Worm (Caenorhabditis elegans): ENCODE results near the gene C48B4.7.
A peak's percentile ranks its signal among the peaks of the same experiment; 100 is the strongest.

Gene C48B4.7

ce11 chrIII:9513006-9513405, 46.2 kb downstream of the C48B4.7 start:
- TF ChIP-seq fkh-10 (GFP tag; optimal IDR thresholded peaks at IDR 0.05) (no peak), ztf-16 (tag; optimal IDR thresholded peaks at IDR 0.05) (no peak), ceh-19 (GFP tag; optimal IDR thresholded peaks at IDR 0.05) (no peak), pag-3 (tag; optimal IDR thresholded peaks at IDR 0.05; ENCODE audit: borderline replicate concordance) (no peak), eyg-1 (tag; optimal IDR thresholded peaks at IDR 0.05) (no peak), tbx-7 (tag; optimal IDR thresholded peaks at IDR 0.05) (no peak), C08G9.2 (tag; optimal IDR thresholded peaks at IDR 0.05) (no peak), ahr-1 (tag; optimal IDR thresholded peaks at IDR 0.05) (no peak), pha-2 (tag; optimal IDR thresholded peaks at IDR 0.05) (no peak), ceh-34 (tag; optimal IDR thresholded peaks at IDR 0.05) (no peak), Y22D7AL.16 (tag; optimal IDR thresholded peaks at IDR 0.05) (no peak)

- no peak for TF ChIP-seq ttx-3 (tag; optimal IDR thresholded peaks at IDR 0.05)
- no peak for TF ChIP-seq rnt-1 (tag; optimal IDR thresholded peaks at IDR 0.05)
- no peak for TF ChIP-seq syd-9 (tag; optimal IDR thresholded peaks at IDR 0.05)
- TF ChIP-seq dve-1 (tag; optimal IDR thresholded peaks at IDR 0.05) = no peak
- TF ChIP-seq madf-2 (tag; optimal IDR thresholded peaks at IDR 0.05) = no peak
- TF ChIP-seq ceh-24 (tag; optimal IDR thresholded peaks at IDR 0.05) = no peak
- TF ChIP-seq ztf-16 (tag; optimal IDR thresholded peaks at IDR 0.05) = no peak
- no peak for TF ChIP-seq mec-3 (tag; optimal IDR thresholded peaks at IDR 0.05; ENCODE audit: borderline replicate concordance)
- no peak for TF ChIP-seq ceh-48 (tag; optimal IDR thresholded peaks at IDR 0.05)
- no peak for TF ChIP-seq unc-86 (tag; optimal IDR thresholded peaks at IDR 0.05)
- TF ChIP-seq npax-4 (tag; optimal IDR thresholded peaks at IDR 0.05) = no peak
- no peak for TF ChIP-seq pqm-1 (tag; optimal IDR thresholded peaks at IDR 0.05)
- TF ChIP-seq ceh-34 (tag; optimal IDR thresholded peaks at IDR 0.05) = no peak
Observed at ce11 chrIII:9511660-9512059, 47.6 kb downstream of the C48B4.7 start.

ce11 chrIII:9511055-9511520, 48.1 kb downstream of the C48B4.7 start, which contains the start of gene F55H2.5:
F55H2.5 (plus strand) TSS chrIII:9511470.
- no peak for TF ChIP-seq ceh-24 (tag; optimal IDR thresholded peaks at IDR 0.05)

ce11 chrIII:9509764-9510370, 49.4 kb downstream of the C48B4.7 start:
- no peak for TF ChIP-seq ahr-1 (tag; optimal IDR thresholded peaks at IDR 0.05)
- TF ChIP-seq ceh-34 (tag; optimal IDR thresholded peaks at IDR 0.05) = peak; percentile 11
- TF ChIP-seq C38D4.7 (GFP tag; optimal IDR thresholded peaks at IDR 0.05) = no peak
- TF ChIP-seq tbx-2 (tag; optimal IDR thresholded peaks at IDR 0.05) = no peak
- TF ChIP-seq unc-86 (tag; optimal IDR thresholded peaks at IDR 0.05) = no peak
- no peak for TF ChIP-seq ceh-30 (tag; optimal IDR thresholded peaks at IDR 0.05)
- TF ChIP-seq unc-42 (tag; optimal IDR thresholded peaks at IDR 0.05) = peak; percentile 81

Measured in whole organism, late embryonic.